Worm (Caenorhabditis elegans) whole organism, mixed stage, embryonic: ENCODE data around the gene idi-1.

Experiments used
- ceh-43 ChIP-seq: fragments of 200-800 bp; sonication (Bioruptor generic); optimal IDR thresholded peaks from 2 replicates; lab custom pipeline; 2018; ENCODE audit warnings: mild to moderate bottlenecking, missing genetic modification characterization, moderate library complexity, missing compliant biosample characterization
- ceh-83 ChIP-seq: fragments of 200-800 bp; sonication (Bioruptor generic); optimal IDR thresholded peaks from 2 replicates; lab custom pipeline; 2018; ENCODE audit warnings: mild to moderate bottlenecking, missing genetic modification characterization, missing compliant biosample characterization
- flh-1 ChIP-seq: fragments of 200-800 bp; sonication (Bioruptor generic); optimal IDR thresholded peaks from 2 replicates; lab custom pipeline; 2018; ENCODE audit warnings: mild to moderate bottlenecking, missing genetic modification characterization, moderate library complexity, missing compliant biosample characterization
- lin-13 ChIP-seq: fragments of 150-350 bp; optimal IDR thresholded peaks from 2 replicates; lab custom pipeline; 2014; ENCODE audit warnings: missing biosample characterization, missing genetic modification characterization
- nhr-237 ChIP-seq: fragments of 150-350 bp; optimal IDR thresholded peaks from 2 replicates; lab custom pipeline; 2014; ENCODE audit warnings: missing biosample characterization, missing genetic modification characterization
- nhr-28 ChIP-seq: fragments of 150-350 bp; optimal IDR thresholded peaks from 2 replicates; lab custom pipeline; 2014; ENCODE audit warnings: missing biosample characterization, missing genetic modification characterization
- nhr-76 ChIP-seq: sonication (generic microtip); optimal IDR thresholded peaks from 2 replicates; lab custom pipeline; 2017; ENCODE audit warnings: missing biosample characterization, missing genetic modification characterization
- pha-4 ChIP-seq: fragments of 150-350 bp; optimal IDR thresholded peaks from 2 replicates; lab custom pipeline; 2018; ENCODE audit warnings: missing biosample characterization, missing genetic modification reagents, missing genetic modification characterization
- snpc-4 ChIP-seq: fragments of 150-350 bp; optimal IDR thresholded peaks from 2 replicates; lab custom pipeline; 2014; ENCODE audit warnings: missing biosample characterization, missing genetic modification characterization
- unc-62 ChIP-seq: fragments of 150-350 bp; optimal IDR thresholded peaks from 2 replicates; lab custom pipeline; 2014; ENCODE audit warnings: missing biosample characterization, missing genetic modification reagents, missing genetic modification characterization

ce11 chrIII:8105771-8106170 is 14.3 kb downstream of the idi-1 start:
- TF ChIP-seq lin-13 (tag; lab: Kevin White, UChicago) (no peak), flh-1 (GFP tag; lab: Kevin White, UChicago) (no peak), nhr-28 (tag; lab: Kevin White, UChicago) (no peak), snpc-4 (tag; lab: Kevin White, UChicago) (no peak), nhr-76 (no peak), ceh-83 (GFP tag; lab: Kevin White, UChicago) (no peak), pha-4 (no peak), unc-62 (GFP tag; lab: Kevin White, UChicago) (no peak), nhr-237 (tag; lab: Kevin White, UChicago) (no peak), ceh-43 (no peak)
